Fruit fly (Drosophila melanogaster): ENCODE results near the gene Peritrophin-15a.

The Peritrophin-15a gene

dm6 chr2L:8403286-8404270, 7.7 kb upstream of the Peritrophin-15a start, which contains the start of gene emb (continued):
- TF ChIP-seq fd59A (GFP tag; optimal IDR thresholded peaks at IDR 0.05) (no peak), esn (GFP tag; optimal IDR thresholded peaks at IDR 0.05) (peak; percentile 57), CG3032 (tag; optimal IDR thresholded peaks at IDR 0.05) (peak; percentile 51), topi (GFP tag; optimal IDR thresholded peaks at IDR 0.05) (peak; percentile 22), CG10631 (GFP tag; optimal IDR thresholded peaks at IDR 0.05) (peak; percentile 58), Sox15 (GFP tag; optimal IDR thresholded peaks at IDR 0.05) (no peak), Ets21C (GFP tag; optimal IDR thresholded peaks at IDR 0.05) (peak; percentile 37), salr (GFP tag; optimal IDR thresholded peaks at IDR 0.05) (no peak), dac (GFP tag; optimal IDR thresholded peaks at IDR 0.05) (no peak), CG34406 (GFP tag; optimal IDR thresholded peaks at IDR 0.05) (peak; percentile 51), fkh (GFP tag; optimal IDR thresholded peaks at IDR 0.05) (peak; percentile 99), CG11294 (GFP tag; IDR thresholded peaks at IDR 0.05) (no peak), acj6 (GFP tag; optimal IDR thresholded peaks at IDR 0.05) (no peak), Hr38 (GFP tag; optimal IDR thresholded peaks at IDR 0.05) (no peak), eg (GFP tag; IDR thresholded peaks at IDR 0.05) (peak; percentile 76), CG3919 (GFP tag; optimal IDR thresholded peaks at IDR 0.05) (no peak), CG1621 (tag; optimal IDR thresholded peaks at IDR 0.05) (no peak), CG32006 (GFP tag; optimal IDR thresholded peaks at IDR 0.05) (no peak), Sox102F (GFP tag; optimal IDR thresholded peaks at IDR 0.05) (no peak), dsx (GFP tag; optimal IDR thresholded peaks at IDR 0.05; ENCODE audit: poor library complexity, severe bottlenecking) (peak; percentile 66), Blimp-1 (GFP tag; optimal IDR thresholded peaks at IDR 0.05) (peak; percentile 11), Eip78C (GFP tag) (peak; percentile 83)

- TF ChIP-seq salr (GFP tag; optimal IDR thresholded peaks at IDR 0.05): no peak
- no peak for TF ChIP-seq CG8319 (GFP tag; optimal IDR thresholded peaks at IDR 0.05)
- TF ChIP-seq OdsH (GFP tag; optimal IDR thresholded peaks at IDR 0.05): no peak
- TF ChIP-seq net (GFP tag; optimal IDR thresholded peaks at IDR 0.05): no peak
- TF ChIP-seq Eip75B (GFP tag; optimal IDR thresholded peaks at IDR 0.05): no peak
- no peak for TF ChIP-seq CG6854 (GFP tag; optimal IDR thresholded peaks at IDR 0.05)
- TF ChIP-seq ss (GFP tag; optimal IDR thresholded peaks at IDR 0.05): no peak
- TF ChIP-seq Lpt (GFP tag; optimal IDR thresholded peaks at IDR 0.05): no peak
- no peak for TF ChIP-seq dac (GFP tag; optimal IDR thresholded peaks at IDR 0.05)
- TF ChIP-seq achi (GFP tag; optimal IDR thresholded peaks at IDR 0.05): no peak
- TF ChIP-seq Met (GFP tag; optimal IDR thresholded peaks at IDR 0.05): no peak
- TF ChIP-seq spab (GFP tag; optimal IDR thresholded peaks at IDR 0.05): no peak
- no peak for TF ChIP-seq Sox14 (GFP tag; optimal IDR thresholded peaks at IDR 0.05)
- no peak for TF ChIP-seq CG8119 (GFP tag; IDR thresholded peaks at IDR 0.05)
- TF ChIP-seq CG7368 (GFP tag; optimal IDR thresholded peaks at IDR 0.05): no peak
- no peak for TF ChIP-seq Blimp-1 (GFP tag; optimal IDR thresholded peaks at IDR 0.05)
These were observed 7.0 kb upstream of the Peritrophin-15a start, which contains the start of gene fy for dm6 chr2L:8402928-8403285. Gene fy (minus strand): TSS chr2L:8403280.

dm6 chr2L:8399863-8400598, 4.1 kb upstream of the Peritrophin-15a start, which contains the start of gene CG31898:
Gene CG31898 (plus strand): TSS chr2L:8400421.
- no peak for TF ChIP-seq CG34406 (GFP tag; optimal IDR thresholded peaks at IDR 0.05)
- TF ChIP-seq lz (GFP tag; optimal IDR thresholded peaks at IDR 0.05): no peak
- peak; percentile 87 for TF ChIP-seq vri (GFP tag; optimal IDR thresholded peaks at IDR 0.05)

Data from whole organism, prepupa.